ENCODE assay signal across 1 fruit fly cellular context in the genomic region with DNA sequence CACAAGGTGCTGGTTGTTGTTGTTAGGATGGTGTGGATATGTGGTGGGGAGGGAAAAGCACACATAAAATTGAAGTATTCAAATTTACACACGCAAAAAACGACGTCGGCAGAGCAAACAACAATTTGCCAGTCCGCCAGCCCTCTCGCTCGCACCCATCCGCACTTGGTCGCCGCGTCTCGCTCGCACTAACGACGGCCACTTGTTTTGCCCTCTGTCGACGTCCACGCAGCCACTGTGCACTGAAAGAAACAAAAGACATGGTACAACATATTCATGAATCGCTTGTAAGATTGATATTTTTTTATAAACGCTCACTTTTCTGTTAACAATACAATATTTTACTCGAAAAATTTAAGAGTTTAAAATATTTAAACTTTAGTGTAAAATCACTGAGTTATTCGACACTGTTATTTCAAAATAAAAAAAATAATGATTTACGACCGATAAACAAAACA.
TF ChIP-seq lines count a peak whose summit lies in the region.

No protein-coding gene starts in this region.

TF ChIP-seq in whole organism, embryonic, 481 proteins besides CTCF, POLR2A, EP300 and RAD21 (continued from another document and continues in another):
- peak; percentile 71 for TF ChIP-seq Hmr (GFP tag; optimal IDR thresholded peaks at IDR 0.05; lab: Kevin White, UChicago)
- peak; percentile 69 for TF ChIP-seq CG18599 (GFP tag; optimal IDR thresholded peaks at IDR 0.05; lab: Kevin White, UChicago)
- no peak; the same call in 1 of the 2 replicates for TF ChIP-seq CG10959 (GFP tag; IDR thresholded peaks at IDR 0.05; lab: Robert Waterston, UW)
- 0 out of 3 replicates have a peak, but pooled peaks have one; percentile 25 for TF ChIP-seq CG7357 (GFP tag; IDR thresholded peaks at IDR 0.05; lab: Robert Waterston, UW)
- no peak for TF ChIP-seq C15 (GFP tag; IDR thresholded peaks at IDR 0.05; lab: Robert Waterston, UW)
- no peak for TF ChIP-seq zen (tag; optimal IDR thresholded peaks at IDR 0.05; lab: Kevin White, UChicago)
- TF ChIP-seq grau (tag; optimal IDR thresholded peaks at IDR 0.05; lab: Kevin White, UChicago) = peak; percentile 78
- no peak for TF ChIP-seq Awh (GFP tag; IDR thresholded peaks at IDR 0.05; lab: Robert Waterston, UW)
- no peak for TF ChIP-seq Doc2 (GFP tag; IDR thresholded peaks at IDR 0.05; lab: Robert Waterston, UW)
- TF ChIP-seq Dbx (GFP tag; IDR thresholded peaks at IDR 0.05; lab: Robert Waterston, UW) = peak; percentile 52; the same call in 2 of the 3 replicates
- TF ChIP-seq ems (GFP tag; optimal IDR thresholded peaks at IDR 0.05; lab: Kevin White, UChicago) = peak; percentile 34
- TF ChIP-seq gsb (GFP tag; IDR thresholded peaks at IDR 0.05; lab: Robert Waterston, UW) = peak; percentile 38; the same call in 1 of the 2 replicates
- TF ChIP-seq CG17359 (tag; optimal IDR thresholded peaks at IDR 0.05; lab: Kevin White, UChicago) = peak; percentile 61
- peak; percentile 19 for TF ChIP-seq Hmx (GFP tag; optimal IDR thresholded peaks at IDR 0.05; lab: Kevin White, UChicago)
- TF ChIP-seq fru (optimal IDR thresholded peaks at IDR 0.05; lab: Kevin White, UChicago) = no peak
- TF ChIP-seq Atf-2 (GFP tag; optimal IDR thresholded peaks at IDR 0.05; lab: Kevin White, UChicago) = peak; percentile 9
- TF ChIP-seq CG17328 (GFP tag; IDR thresholded peaks at IDR 0.05; lab: Robert Waterston, UW) = peak; percentile 36; the same call in 1 of the 2 replicates
- peak; percentile 12 for TF ChIP-seq Dad (GFP tag; optimal IDR thresholded peaks at IDR 0.05; lab: Kevin White, UChicago)
- TF ChIP-seq CG17829 (tag; optimal IDR thresholded peaks at IDR 0.05; lab: Kevin White, UChicago) = peak; percentile 28
- TF ChIP-seq CG10979 (tag; optimal IDR thresholded peaks at IDR 0.05; lab: Kevin White, UChicago) = peak; percentile 37
- no peak for TF ChIP-seq gsb-n (tag; optimal IDR thresholded peaks at IDR 0.05; lab: Kevin White, UChicago)
- no peak for TF ChIP-seq sima (GFP tag; optimal IDR thresholded peaks at IDR 0.05; lab: Kevin White, UChicago)
- TF ChIP-seq mirr (GFP tag; optimal IDR thresholded peaks at IDR 0.05; lab: Kevin White, UChicago) = peak; percentile 20
- TF ChIP-seq croc (GFP tag; conservative IDR thresholded peaks at IDR 0.05; lab: Robert Waterston, UW) = no peak
- TF ChIP-seq CG9817 (tag; optimal IDR thresholded peaks at IDR 0.05; lab: Kevin White, UChicago) = peak; percentile 67
- no peak for TF ChIP-seq ro (GFP tag; IDR thresholded peaks at IDR 0.05; lab: Robert Waterston, UW)
- TF ChIP-seq Deaf1 (tag; optimal IDR thresholded peaks at IDR 0.05; lab: Kevin White, UChicago) = peak; percentile 34
- peak; percentile 65 for TF ChIP-seq CG9932 (GFP tag; IDR thresholded peaks at IDR 0.05; lab: Robert Waterston, UW)
- TF ChIP-seq CG9437 (GFP tag; optimal IDR thresholded peaks at IDR 0.05; lab: Kevin White, UChicago) = peak; percentile 57
- TF ChIP-seq Doc3 (GFP tag; IDR thresholded peaks at IDR 0.05; lab: Robert Waterston, UW; ENCODE audit: partially characterized antibody) = no peak
- peak; percentile 51 for TF ChIP-seq CG17385 (GFP tag; optimal IDR thresholded peaks at IDR 0.05; lab: Kevin White, UChicago)
- TF ChIP-seq tup (GFP tag; optimal IDR thresholded peaks at IDR 0.05; lab: Kevin White, UChicago) = no peak
- peak; percentile 33 for TF ChIP-seq CG12104 (GFP tag; optimal IDR thresholded peaks at IDR 0.05; lab: Kevin White, UChicago)
- TF ChIP-seq CrebB (tag; optimal IDR thresholded peaks at IDR 0.05; lab: Kevin White, UChicago) = no peak
- peak; percentile 35 for TF ChIP-seq D19A (tag; optimal IDR thresholded peaks at IDR 0.05; lab: Kevin White, UChicago)
- peak; percentile 22 for TF ChIP-seq tap (tag; optimal IDR thresholded peaks at IDR 0.05; lab: Kevin White, UChicago)
- TF ChIP-seq CG31365 (tag; optimal IDR thresholded peaks at IDR 0.05; lab: Kevin White, UChicago) = no peak
- TF ChIP-seq ci (GFP tag; IDR thresholded peaks at IDR 0.05; lab: Robert Waterston, UW) = peak; percentile 50; the same call in 2 of the 3 replicates
- peak; percentile 75 for TF ChIP-seq CG7839 (tag; optimal IDR thresholded peaks at IDR 0.05; lab: Kevin White, UChicago)
- TF ChIP-seq CG4360 (GFP tag; IDR thresholded peaks at IDR 0.05; lab: Robert Waterston, UW) = no peak
- no peak for TF ChIP-seq ATbp (GFP tag; optimal IDR thresholded peaks at IDR 0.05; lab: Kevin White, UChicago)
- TF ChIP-seq H15 (GFP tag; IDR thresholded peaks at IDR 0.05; lab: Robert Waterston, UW) = no peak
- peak; percentile 64 for TF ChIP-seq Xbp1 (GFP tag; optimal IDR thresholded peaks at IDR 0.05; lab: Kevin White, UChicago)
- TF ChIP-seq trem (tag; optimal IDR thresholded peaks at IDR 0.05; lab: Kevin White, UChicago) = peak; percentile 3
- TF ChIP-seq CG15073 (GFP tag; optimal IDR thresholded peaks at IDR 0.05; lab: Kevin White, UChicago) = no peak
- no peak for TF ChIP-seq CG5953 (GFP tag; IDR thresholded peaks at IDR 0.05; lab: Robert Waterston, UW)
- peak; percentile 57 for TF ChIP-seq CG10209 (GFP tag; optimal IDR thresholded peaks at IDR 0.05; lab: Kevin White, UChicago)
- peak; percentile 13 for TF ChIP-seq sqz (GFP tag; optimal IDR thresholded peaks at IDR 0.05; lab: Kevin White, UChicago)
- no peak; the same call in 2 of the 3 replicates for TF ChIP-seq so (GFP tag; IDR thresholded peaks at IDR 0.05; lab: Robert Waterston, UW)
- TF ChIP-seq Hsf (GFP tag; optimal IDR thresholded peaks at IDR 0.05; lab: Kevin White, UChicago) = peak; percentile 56
- peak; percentile 42 for TF ChIP-seq D19B (GFP tag; optimal IDR thresholded peaks at IDR 0.05; lab: Kevin White, UChicago)
- no peak for TF ChIP-seq CG8290 (GFP tag; optimal IDR thresholded peaks at IDR 0.05; lab: Kevin White, UChicago)
- peak in 1 of 2 experiments; percentile 58 for TF ChIP-seq CG8290 (tag; optimal IDR thresholded peaks at IDR 0.05; lab: Kevin White, UChicago)
- no peak for TF ChIP-seq psq (GFP tag; optimal IDR thresholded peaks at IDR 0.05; lab: Kevin White, UChicago)
- TF ChIP-seq CG11456 (GFP tag; IDR thresholded peaks at IDR 0.05; lab: Robert Waterston, UW) = peak; percentile 65
- peak; percentile 16 for TF ChIP-seq Jarid2 (GFP tag; optimal IDR thresholded peaks at IDR 0.05; lab: Kevin White, UChicago)
- TF ChIP-seq nau (GFP tag; optimal IDR thresholded peaks at IDR 0.05; lab: Kevin White, UChicago) = peak; percentile 24
- TF ChIP-seq Max (GFP tag; optimal IDR thresholded peaks at IDR 0.05; lab: Kevin White, UChicago) = peak; percentile 16
- TF ChIP-seq caup (GFP tag; optimal IDR thresholded peaks at IDR 0.05; lab: Kevin White, UChicago; ENCODE audit: severe bottlenecking) = peak; percentile 37
- TF ChIP-seq chm (GFP tag; IDR thresholded peaks at IDR 0.05; lab: Robert Waterston, UW) = no peak
- TF ChIP-seq CHES-1-like (GFP tag; optimal IDR thresholded peaks at IDR 0.05; lab: Kevin White, UChicago) = peak; percentile 31
- peak; percentile 67 for TF ChIP-seq CG12391 (tag; optimal IDR thresholded peaks at IDR 0.05; lab: Kevin White, UChicago)
- TF ChIP-seq dmrt99B (tag; optimal IDR thresholded peaks at IDR 0.05; lab: Kevin White, UChicago) = peak; percentile 66
- peak; percentile 52 for TF ChIP-seq tin (GFP tag; optimal IDR thresholded peaks at IDR 0.05; lab: Kevin White, UChicago)
- peak; percentile 63 for TF ChIP-seq HLH54F (GFP tag; optimal IDR thresholded peaks at IDR 0.05; lab: Kevin White, UChicago)
- TF ChIP-seq Ets97D (GFP tag; optimal IDR thresholded peaks at IDR 0.05; lab: Kevin White, UChicago) = peak; percentile 13
- TF ChIP-seq Nf-YA (GFP tag; IDR thresholded peaks at IDR 0.05; lab: Robert Waterston, UW) = no peak
- TF ChIP-seq CG1233 (GFP tag; optimal IDR thresholded peaks at IDR 0.05; lab: Kevin White, UChicago) = peak; percentile 40
- TF ChIP-seq Med (GFP tag; lab: Kevin White, UChicago) = peak; percentile 90
- peak; percentile 55 for TF ChIP-seq Ada2b (GFP tag; IDR thresholded peaks at IDR 0.05; lab: Robert Waterston, UW)
- peak; percentile 50 for TF ChIP-seq CG6765 (GFP tag; optimal IDR thresholded peaks at IDR 0.05; lab: Kevin White, UChicago)
- TF ChIP-seq HHEX (GFP tag; optimal IDR thresholded peaks at IDR 0.05; lab: Kevin White, UChicago) = peak; percentile 45
- peak; percentile 40 for TF ChIP-seq Bteb2 (GFP tag; optimal IDR thresholded peaks at IDR 0.05; lab: Kevin White, UChicago)
- 0 out of 4 replicates have a peak, but pooled peaks have one; percentile 16 for TF ChIP-seq chinmo (GFP tag; IDR thresholded peaks at IDR 0.05; lab: Robert Waterston, UW; ENCODE audit: partially characterized antibody)
- TF ChIP-seq lmd (GFP tag; IDR thresholded peaks at IDR 0.05; lab: Robert Waterston, UW) = peak; percentile 63
- no peak for TF ChIP-seq CG8944 (GFP tag; optimal IDR thresholded peaks at IDR 0.05; lab: Kevin White, UChicago)
- TF ChIP-seq CG33213 (GFP tag; optimal IDR thresholded peaks at IDR 0.05; lab: Kevin White, UChicago) = no peak
- no peak for TF ChIP-seq pnt (GFP tag; optimal IDR thresholded peaks at IDR 0.05; lab: Kevin White, UChicago)
- TF ChIP-seq CG11085 (GFP tag; IDR thresholded peaks at IDR 0.05; lab: Robert Waterston, UW) = 0 out of 2 replicates have a peak, but pooled peaks have one; percentile 34
- TF ChIP-seq Aef1 (GFP tag; IDR thresholded peaks at IDR 0.05; lab: Robert Waterston, UW) = peak; percentile 66
- TF ChIP-seq eyg (GFP tag; optimal IDR thresholded peaks at IDR 0.05; lab: Kevin White, UChicago) = peak; percentile 5
- no peak for TF ChIP-seq CG2889 (GFP tag; IDR thresholded peaks at IDR 0.05; lab: Robert Waterston, UW)
- TF ChIP-seq CG30020 (tag; optimal IDR thresholded peaks at IDR 0.05; lab: Kevin White, UChicago) = no peak
- no peak for TF ChIP-seq ftz-f1 (GFP tag; optimal IDR thresholded peaks at IDR 0.05; lab: Kevin White, UChicago)
- TF ChIP-seq Opbp (GFP tag; IDR thresholded peaks at IDR 0.05; lab: Robert Waterston, UW; ENCODE audit: partially characterized antibody) = no peak
- TF ChIP-seq Bgb (GFP tag; IDR thresholded peaks at IDR 0.05; lab: Robert Waterston, UW; ENCODE audit: partially characterized antibody) = no peak
- no peak for TF ChIP-seq tna (GFP tag; IDR thresholded peaks at IDR 0.05; lab: Robert Waterston, UW; ENCODE audit: partially characterized antibody)
- TF ChIP-seq Nf-YB (GFP tag; optimal IDR thresholded peaks at IDR 0.05; lab: Kevin White, UChicago) = peak; percentile 41
- TF ChIP-seq Mes4 (GFP tag; optimal IDR thresholded peaks at IDR 0.05; lab: Kevin White, UChicago) = peak; percentile 15
- no peak for TF ChIP-seq CG4282 (GFP tag; optimal IDR thresholded peaks at IDR 0.05; lab: Kevin White, UChicago)
- TF ChIP-seq HmgZ (tag; optimal IDR thresholded peaks at IDR 0.05; lab: Kevin White, UChicago) = peak; percentile 4
- peak; percentile 28 for TF ChIP-seq CG1792 (GFP tag; optimal IDR thresholded peaks at IDR 0.05; lab: Kevin White, UChicago)
- TF ChIP-seq NfI (GFP tag; optimal IDR thresholded peaks at IDR 0.05; lab: Kevin White, UChicago) = peak; percentile 53
- no peak for TF ChIP-seq Dll (GFP tag; IDR thresholded peaks at IDR 0.05; lab: Robert Waterston, UW; ENCODE audit: partially characterized antibody)
- TF ChIP-seq ttk (GFP tag; IDR thresholded peaks at IDR 0.05; lab: Robert Waterston, UW) = peak; percentile 31; the same call in 1 of the 2 replicates
- peak; percentile 43 for TF ChIP-seq sug (tag; optimal IDR thresholded peaks at IDR 0.05; lab: Kevin White, UChicago)
- peak; percentile 16; the same call in 1 of the 2 replicates for TF ChIP-seq onecut (GFP tag; IDR thresholded peaks at IDR 0.05; lab: Robert Waterston, UW)
- no peak for TF ChIP-seq CG6654 (GFP tag; optimal IDR thresholded peaks at IDR 0.05; lab: Kevin White, UChicago)
- no peak for TF ChIP-seq fd3F (GFP tag; optimal IDR thresholded peaks at IDR 0.05; lab: Kevin White, UChicago)
- TF ChIP-seq CG4424 (GFP tag; optimal IDR thresholded peaks at IDR 0.05; lab: Kevin White, UChicago) = peak; percentile 54
- TF ChIP-seq CG16863 (GFP tag; optimal IDR thresholded peaks at IDR 0.05; lab: Kevin White, UChicago) = peak; percentile 49
- no peak for TF ChIP-seq ssp (GFP tag; IDR thresholded peaks at IDR 0.05; lab: Robert Waterston, UW)
- TF ChIP-seq CG1603 (tag; optimal IDR thresholded peaks at IDR 0.05; lab: Kevin White, UChicago) = peak; percentile 21
- TF ChIP-seq Myb (GFP tag; optimal IDR thresholded peaks at IDR 0.05; lab: Kevin White, UChicago) = peak; percentile 19
- TF ChIP-seq CG13287 (GFP tag; IDR thresholded peaks at IDR 0.05; lab: Robert Waterston, UW; ENCODE audit: partially characterized antibody) = no peak
- peak; percentile 13 for TF ChIP-seq CG14710 (tag; optimal IDR thresholded peaks at IDR 0.05; lab: Kevin White, UChicago)
- no peak for TF ChIP-seq gt (GFP tag; IDR thresholded peaks at IDR 0.05; lab: Robert Waterston, UW)
- TF ChIP-seq GATAe (GFP tag; conservative IDR thresholded peaks at IDR 0.05; lab: Robert Waterston, UW) = no peak
- TF ChIP-seq Sin3A (optimal IDR thresholded peaks at IDR 0.05; lab: Kevin White, UChicago) = no peak
- TF ChIP-seq pho (GFP tag; optimal IDR thresholded peaks at IDR 0.05; lab: Kevin White, UChicago) = peak; percentile 43
- peak; percentile 80 for TF ChIP-seq CG30403 (GFP tag; optimal IDR thresholded peaks at IDR 0.05; lab: Kevin White, UChicago)
- TF ChIP-seq CG11247 (GFP tag; IDR thresholded peaks at IDR 0.05; lab: Robert Waterston, UW) = 0 out of 2 replicates have a peak, but pooled peaks have one; percentile 30
- peak; percentile 64; the same call in 2 of the 3 replicates for TF ChIP-seq tgo (GFP tag; IDR thresholded peaks at IDR 0.05; lab: Robert Waterston, UW)
- TF ChIP-seq cg (GFP tag; optimal IDR thresholded peaks at IDR 0.05; lab: Kevin White, UChicago) = no peak
- TF ChIP-seq CG2116 (GFP tag; optimal IDR thresholded peaks at IDR 0.05; lab: Kevin White, UChicago) = peak; percentile 28
- peak; percentile 49; the same call in 2 of the 3 replicates for TF ChIP-seq CG17361 (GFP tag; IDR thresholded peaks at IDR 0.05; lab: Robert Waterston, UW)
- TF ChIP-seq CG13424 (tag; optimal IDR thresholded peaks at IDR 0.05; lab: Kevin White, UChicago) = peak; percentile 67
- TF ChIP-seq CG4328 (GFP tag; optimal IDR thresholded peaks at IDR 0.05; lab: Kevin White, UChicago) = peak; percentile 41
- TF ChIP-seq CG31388 (GFP tag; optimal IDR thresholded peaks at IDR 0.05; lab: Kevin White, UChicago) = no peak
- TF ChIP-seq zf30C (GFP tag; optimal IDR thresholded peaks at IDR 0.05; lab: Kevin White, UChicago) = peak; percentile 39
- TF ChIP-seq sisA (GFP tag; IDR thresholded peaks at IDR 0.05; lab: Robert Waterston, UW) = peak; percentile 54
- TF ChIP-seq pros (GFP tag; optimal IDR thresholded peaks at IDR 0.05; lab: Kevin White, UChicago) = no peak
- TF ChIP-seq CG11723 (GFP tag; optimal IDR thresholded peaks at IDR 0.05; lab: Kevin White, UChicago) = peak; percentile 2
- no peak for TF ChIP-seq crc (GFP tag; optimal IDR thresholded peaks at IDR 0.05; lab: Kevin White, UChicago)
- TF ChIP-seq luna (GFP tag; optimal IDR thresholded peaks at IDR 0.05; lab: Kevin White, UChicago) = no peak
